Fruit fly (Drosophila melanogaster) whole organism, embryonic: ENCODE data around the gene cni.

Experiments used
- Ada2b ChIP-seq: fragments of 200-800 bp; sonication (Bioruptor generic); IDR thresholded peaks from 2 replicates; pipeline ENCODE4 v1.3.6; 2022; ENCODE audit warnings: missing biosample characterization, missing genetic modification characterization
- Atf3 ChIP-seq: fragments of 200-800 bp; sonication (Bioruptor generic); optimal IDR thresholded peaks from 3 replicates; lab custom pipeline; 2016; ENCODE audit warnings: missing biosample characterization, missing genetic modification characterization
- CG11456 ChIP-seq: fragments of 200-800 bp; sonication (Bioruptor generic); IDR thresholded peaks from 3 replicates; pipeline ENCODE4 v1.3.6; 2022; ENCODE audit warnings: missing biosample characterization, missing genetic modification characterization
- CG11723 ChIP-seq: fragments of 200-800 bp; sonication (Bioruptor generic); optimal IDR thresholded peaks from 2 replicates; lab custom pipeline; 2017; ENCODE audit warnings: missing biosample characterization, mild to moderate bottlenecking, missing genetic modification characterization
- CG12744 ChIP-seq: fragments of 200-800 bp; sonication (Bioruptor generic); optimal IDR thresholded peaks from 2 replicates; lab custom pipeline; 2016; ENCODE audit warnings: missing biosample characterization, missing genetic modification characterization
- CG13296 ChIP-seq: fragments of 200-800 bp; sonication (Bioruptor generic); optimal IDR thresholded peaks from 3 replicates; lab custom pipeline; 2018; ENCODE audit warnings: missing biosample characterization, mild to moderate bottlenecking, missing genetic modification characterization
- CG14860 ChIP-seq: fragments of 200-800 bp; sonication (Bioruptor generic); IDR thresholded peaks from 3 replicates; pipeline ENCODE4 v1.3.6; 2022; ENCODE audit warnings: missing biosample characterization, missing genetic modification characterization; ENCODE audit not compliant: partially characterized antibody
- CG15011 ChIP-seq: fragments of 200-800 bp; sonication (Bioruptor generic); optimal IDR thresholded peaks from 3 replicates; lab custom pipeline; 2018; ENCODE audit warnings: missing biosample characterization, mild to moderate bottlenecking, missing genetic modification characterization
- CG15073 ChIP-seq: fragments of 200-800 bp; sonication (Bioruptor generic); optimal IDR thresholded peaks from 2 replicates; lab custom pipeline; 2016; ENCODE audit warnings: missing biosample characterization, missing genetic modification characterization
- CG15514 ChIP-seq: fragments of 200-800 bp; sonication (Bioruptor generic); optimal IDR thresholded peaks from 3 replicates; lab custom pipeline; 2017; ENCODE audit warnings: missing biosample characterization, missing genetic modification characterization, mild to moderate bottlenecking, moderate library complexity, missing genetic modification reagents
- CG16863 ChIP-seq: fragments of 200-800 bp; sonication (Bioruptor generic); optimal IDR thresholded peaks from 3 replicates; lab custom pipeline; 2016; ENCODE audit warnings: missing biosample characterization, missing genetic modification characterization
- CG17568 ChIP-seq: fragments of 200-800 bp; sonication (Bioruptor generic); optimal IDR thresholded peaks from 2 replicates; lab custom pipeline; 2018; ENCODE audit warnings: missing biosample characterization, mild to moderate bottlenecking, missing genetic modification characterization, moderate library complexity
- CG3847 ChIP-seq: fragments of 200-800 bp; sonication (Bioruptor generic); IDR thresholded peaks from 2 replicates; pipeline ENCODE4 v1.3.6; 2022; ENCODE audit warnings: missing biosample characterization, missing genetic modification characterization
- CG4617 ChIP-seq: fragments of 200-800 bp; sonication (Bioruptor generic); optimal IDR thresholded peaks from 3 replicates; lab custom pipeline; 2016; ENCODE audit warnings: missing biosample characterization, missing genetic modification characterization, borderline replicate concordance
- CG5953 ChIP-seq: fragments of 200-800 bp; sonication (Bioruptor generic); IDR thresholded peaks from 2 replicates; pipeline ENCODE4 v1.3.6; 2022; ENCODE audit warnings: missing biosample characterization, missing genetic modification characterization
- CG7987 ChIP-seq: fragments of 200-800 bp; sonication (Bioruptor generic); optimal IDR thresholded peaks from 2 replicates; lab custom pipeline; 2018; ENCODE audit warnings: missing biosample characterization, mild to moderate bottlenecking, missing genetic modification characterization, moderate library complexity
- CG8290 ChIP-seq, 3 experiments: fragments of 200-800 bp; sonication (Bioruptor generic); optimal IDR thresholded peaks; 2 replicates each; lab custom pipeline; 2016 to 2019; ENCODE audit warnings: missing biosample characterization in 3 of 3, missing genetic modification characterization in 3 of 3, mild to moderate bottlenecking in 2 of 3, moderate library complexity in 1 of 3
- CG8924 ChIP-seq: fragments of 200-800 bp; optimal IDR thresholded peaks from 3 replicates; lab custom pipeline; 2019; ENCODE audit warnings: missing biosample characterization, mild to moderate bottlenecking, missing genetic modification characterization, moderate library complexity
- CG9932 ChIP-seq: fragments of 200-800 bp; sonication (Bioruptor generic); IDR thresholded peaks from 2 replicates; pipeline ENCODE4 v1.3.6; 2022; ENCODE audit warnings: missing biosample characterization, missing genetic modification characterization
- CTCF ChIP-seq: fragments of 200-800 bp; sonication (Bioruptor generic); optimal IDR thresholded peaks from 2 replicates; lab custom pipeline; 2017; ENCODE audit warnings: missing biosample characterization, mild to moderate bottlenecking, missing genetic modification characterization, moderate library complexity
- D19A ChIP-seq: fragments of 200-800 bp; optimal IDR thresholded peaks from 3 replicates; lab custom pipeline; 2019; ENCODE audit warnings: missing biosample characterization, mild to moderate bottlenecking, missing genetic modification characterization, moderate library complexity
- Dbx ChIP-seq: fragments of 200-800 bp; sonication (Bioruptor generic); IDR thresholded peaks from 3 replicates; pipeline ENCODE4 v1.3.6; 2022; ENCODE audit warnings: missing biosample characterization, missing genetic modification characterization
- Dip2 ChIP-seq: fragments of 200-800 bp; sonication (Bioruptor generic); IDR thresholded peaks from 2 replicates; pipeline ENCODE4 v1.3.6; 2022; ENCODE audit warnings: missing biosample characterization, missing genetic modification characterization
- Doc2 ChIP-seq: fragments of 200-800 bp; sonication (Bioruptor generic); IDR thresholded peaks from 2 replicates; pipeline ENCODE4 v1.3.6; 2022; ENCODE audit warnings: missing biosample characterization, missing genetic modification characterization
- Fer1 ChIP-seq: fragments of 200-800 bp; sonication (Bioruptor generic); optimal IDR thresholded peaks from 2 replicates; lab custom pipeline; 2017; ENCODE audit warnings: missing biosample characterization, mild to moderate bottlenecking, missing genetic modification characterization
- HmgD ChIP-seq: fragments of 200-800 bp; sonication (Bioruptor generic); optimal IDR thresholded peaks from 3 replicates; lab custom pipeline; 2016; ENCODE audit warnings: missing biosample characterization, missing genetic modification characterization
- HmgZ ChIP-seq: fragments of 200-800 bp; sonication (Bioruptor generic); optimal IDR thresholded peaks from 2 replicates; lab custom pipeline; 2018; ENCODE audit warnings: missing biosample characterization, mild to moderate bottlenecking, missing genetic modification characterization
- Hsf ChIP-seq: fragments of 200-800 bp; sonication (Bioruptor generic); optimal IDR thresholded peaks from 3 replicates; lab custom pipeline; 2016; ENCODE audit warnings: missing biosample characterization, missing genetic modification characterization
- Med ChIP-seq: fragments of 200-800 bp; sonication (Bioruptor generic); peaks from one replicate; lab custom pipeline; 2016; ENCODE audit warnings: missing biosample characterization, missing genetic modification characterization, mild to moderate bottlenecking, inconsistent platforms, moderate library complexity
- Mrtf ChIP-seq: fragments of 200-800 bp; sonication (Bioruptor generic); IDR thresholded peaks from 3 replicates; pipeline ENCODE4 v1.3.6; 2022; ENCODE audit warnings: missing biosample characterization, missing genetic modification characterization
- NC2β ChIP-seq: fragments of 200-800 bp; sonication (Bioruptor generic); optimal IDR thresholded peaks from 2 replicates; lab custom pipeline; 2016; ENCODE audit warnings: missing biosample characterization, missing genetic modification characterization
- NK7.1 ChIP-seq: fragments of 200-800 bp; sonication (Bioruptor generic); optimal IDR thresholded peaks from 3 replicates; lab custom pipeline; 2016; ENCODE audit warnings: missing biosample characterization, missing genetic modification characterization
- Sox100B ChIP-seq: fragments of 200-800 bp; sonication (Bioruptor generic); optimal IDR thresholded peaks from 3 replicates; lab custom pipeline; 2018; ENCODE audit warnings: missing biosample characterization, mild to moderate bottlenecking, missing genetic modification characterization
- abd-A ChIP-seq: fragments of 200-800 bp; sonication (Bioruptor generic); optimal IDR thresholded peaks from 3 replicates; lab custom pipeline; 2019; ENCODE audit warnings: missing biosample characterization, mild to moderate bottlenecking, missing genetic modification characterization, moderate library complexity
- ase ChIP-seq: fragments of 200-800 bp; sonication (Bioruptor generic); IDR thresholded peaks from 3 replicates; pipeline ENCODE4 v1.3.6; 2022; ENCODE audit warnings: missing biosample characterization, missing genetic modification characterization
- ash1 ChIP-seq: fragments of 200-800 bp; sonication (Bioruptor generic); optimal IDR thresholded peaks from 2 replicates; lab custom pipeline; 2018; ENCODE audit warnings: missing biosample characterization, mild to moderate bottlenecking, missing genetic modification characterization
- bowl ChIP-seq: fragments of 200-800 bp; sonication (Bioruptor generic); IDR thresholded peaks from 2 replicates; pipeline ENCODE4 v1.3.6; 2022; ENCODE audit warnings: missing biosample characterization, missing genetic modification characterization
- croc ChIP-seq: fragments of 200-800 bp; sonication (Bioruptor generic); conservative IDR thresholded peaks from 3 replicates; pipeline ENCODE4 v1.3.6; 2022; ENCODE audit warnings: missing biosample characterization, missing genetic modification characterization
- fd102C ChIP-seq: fragments of 200-800 bp; sonication (Bioruptor generic); optimal IDR thresholded peaks from 2 replicates; lab custom pipeline; 2018; ENCODE audit warnings: missing biosample characterization, mild to moderate bottlenecking, missing genetic modification characterization, moderate library complexity
- grau ChIP-seq: fragments of 200-800 bp; optimal IDR thresholded peaks from 3 replicates; lab custom pipeline; 2019; ENCODE audit warnings: missing biosample characterization, mild to moderate bottlenecking, missing genetic modification characterization, moderate library complexity
- kay ChIP-seq: fragments of 200-800 bp; sonication (Bioruptor generic); optimal IDR thresholded peaks from 2 replicates; lab custom pipeline; 2016; ENCODE audit warnings: missing biosample characterization, missing genetic modification characterization
- knrl ChIP-seq: fragments of 200-800 bp; sonication (Bioruptor generic); IDR thresholded peaks from 3 replicates; pipeline ENCODE4 v1.3.6; 2022; ENCODE audit warnings: missing biosample characterization, missing genetic modification characterization; ENCODE audit not compliant: partially characterized antibody
- pb ChIP-seq: fragments of 200-800 bp; sonication (Bioruptor generic); optimal IDR thresholded peaks from 3 replicates; lab custom pipeline; 2016; ENCODE audit warnings: missing biosample characterization, missing genetic modification characterization
- pnt ChIP-seq: fragments of 200-800 bp; sonication (Bioruptor generic); optimal IDR thresholded peaks from 3 replicates; lab custom pipeline; 2016; ENCODE audit warnings: missing biosample characterization, missing genetic modification characterization
- psq ChIP-seq: fragments of 200-800 bp; sonication (Bioruptor generic); optimal IDR thresholded peaks from 2 replicates; lab custom pipeline; 2017; ENCODE audit warnings: missing biosample characterization, missing genetic modification characterization
- sc ChIP-seq, 3 experiments: fragments of >200 bp in 2 of 3; fragments of 200-800 bp in 1 of 3; sonication (Bioruptor generic) in 1 of 3; optimal IDR thresholded peaks; 2 replicates in 2 of 3; 3 replicates in 1 of 3; lab custom pipeline; 2017; ENCODE audit warnings: mild to moderate bottlenecking in 1 of 3, missing biosample characterization in 1 of 3, missing genetic modification characterization in 1 of 3, missing genetic modification reagents in 1 of 3
- sisA ChIP-seq: fragments of 200-800 bp; sonication (Bioruptor generic); IDR thresholded peaks from 2 replicates; pipeline ENCODE4 v1.3.6; 2022; ENCODE audit warnings: missing biosample characterization, missing genetic modification characterization
- sna ChIP-seq: fragments of 200-800 bp; sonication (Bioruptor generic); IDR thresholded peaks from 2 replicates; pipeline ENCODE4 v1.3.6; 2022; ENCODE audit warnings: missing biosample characterization, missing genetic modification characterization; ENCODE audit not compliant: partially characterized antibody
- yki ChIP-seq: fragments of >200 bp; optimal IDR thresholded peaks from 3 replicates; lab custom pipeline; 2018

The cni gene

dm6 chr2L:16352585-16353580 is 42.4 kb upstream of the cni start, which contains the start of the genes Hyls1, chif and CG4455 (continued):
- TF ChIP-seq Sox100B (GFP tag; lab: Kevin White, UChicago) (peak; percentile 50), HmgZ (tag; lab: Kevin White, UChicago) (peak; percentile 29), CG4617 (GFP tag; lab: Kevin White, UChicago) (peak; percentile 24), psq (peak; percentile 39), CG16863 (no peak), pb (GFP tag; lab: Kevin White, UChicago) (no peak), CG8290 (GFP tag; optimal IDR thresholded peaks at IDR 0.05; lab: Kevin White, UChicago) (no peak), CG8290 (tag; optimal IDR thresholded peaks at IDR 0.05; lab: Kevin White, UChicago) (peak; percentile 23), knrl (GFP tag; lab: Robert Waterston, UW) (peak; percentile 95), ash1 (GFP tag; lab: Kevin White, UChicago) (no peak), NC2β (GFP tag; lab: Kevin White, UChicago) (no peak), abd-A (tag; lab: Kevin White, UChicago) (peak; percentile 25), HmgD (no peak), CG13296 (GFP tag; lab: Kevin White, UChicago) (no peak), CG3847 (GFP tag; lab: Robert Waterston, UW) (peak; percentile 54), D19A (tag; lab: Kevin White, UChicago) (peak; percentile 42), grau (tag; lab: Kevin White, UChicago) (no peak), CG15073 (GFP tag; lab: Kevin White, UChicago) (no peak), NK7.1 (no peak), CG11456 (no peak), Dbx (GFP tag; lab: Robert Waterston, UW) (no peak), Dip2 (GFP tag; lab: Robert Waterston, UW) (no peak), CG8924 (tag; lab: Kevin White, UChicago) (peak; percentile 27), fd102C (GFP tag; lab: Kevin White, UChicago) (no peak), Mrtf (GFP tag; lab: Robert Waterston, UW) (no peak), sisA (GFP tag; lab: Robert Waterston, UW) (no peak), CG15514 (peak; percentile 32), yki (lab: Kevin White, UChicago) (peak; percentile 3), Doc2 (GFP tag; lab: Robert Waterston, UW) (no peak), Hsf (GFP tag; lab: Kevin White, UChicago) (no peak), kay (GFP tag; lab: Kevin White, UChicago) (no peak), CG11723 (GFP tag; lab: Kevin White, UChicago) (peak; percentile 32), CTCF (peak; percentile 10), bowl (GFP tag; lab: Robert Waterston, UW) (no peak), Med (peak; percentile 67), ase (GFP tag; lab: Robert Waterston, UW) (no peak), Atf3 (no peak), sna (GFP tag; lab: Robert Waterston, UW) (peak; percentile 86), CG14860 (GFP tag; lab: Robert Waterston, UW) (peak; percentile 92), CG5953 (no peak), pnt (no peak), CG17568 (GFP tag; lab: Kevin White, UChicago) (no peak), Fer1 (GFP tag; lab: Kevin White, UChicago) (no peak), CG9932 (GFP tag; lab: Robert Waterston, UW) (peak; percentile 68), sc (optimal IDR thresholded peaks at IDR 0.05; lab: Kevin White, UChicago) (no peak), sc (GFP tag; optimal IDR thresholded peaks at IDR 0.05; lab: Kevin White, UChicago) (no peak), CG15011 (GFP tag; lab: Kevin White, UChicago) (peak; percentile 12), CG12744 (GFP tag; lab: Kevin White, UChicago) (no peak), croc (no peak), CG7987 (no peak), Ada2b (GFP tag; lab: Robert Waterston, UW) (no peak)
